Worm (Caenorhabditis elegans) whole organism, young adult: Measurements from ENCODE around the gene K06A1.2.

Experiments used
- F49E8.2 ChIP-seq: sonication (generic microtip); optimal IDR thresholded peaks from 3 replicates; lab custom pipeline; 2017; ENCODE audit warnings: missing genetic modification characterization, mild to moderate bottlenecking, missing compliant biosample characterization, antibody characterized with exemption, moderate library complexity; ENCODE audit not compliant: insufficient read depth
- K12H6.12 ChIP-seq: fragments of 200-800 bp; sonication (Bioruptor generic); optimal IDR thresholded peaks from 2 replicates; lab custom pipeline; 2018; ENCODE audit warnings: mild to moderate bottlenecking, missing genetic modification characterization, missing compliant biosample characterization
- Y56A3A.18 ChIP-seq: fragments of 200-800 bp; sonication (Bioruptor generic); IDR thresholded peaks from 2 replicates; pipeline ENCODE4 v1.3.6; 2022; ENCODE audit warnings: missing genetic modification reagents, missing genetic modification characterization, missing compliant biosample characterization
- Y67H2A.10 ChIP-seq: fragments of 200-800 bp; sonication (Bioruptor generic); conservative IDR thresholded peaks from 2 replicates; pipeline ENCODE4 v1.3.6; 2022; ENCODE audit warnings: missing genetic modification reagents, missing genetic modification characterization, missing compliant biosample characterization
- efl-1 ChIP-seq: fragments of 150-350 bp; optimal IDR thresholded peaks from 2 replicates; lab custom pipeline; 2014; ENCODE audit warnings: missing biosample characterization, missing genetic modification reagents, missing genetic modification characterization
- ets-4 ChIP-seq: fragments of 200-800 bp; sonication (Bioruptor generic); optimal IDR thresholded peaks from 2 replicates; lab custom pipeline; 2018; ENCODE audit warnings: mild to moderate bottlenecking, missing genetic modification characterization, missing compliant biosample characterization
- fkh-3 ChIP-seq: sonication (generic microtip); optimal IDR thresholded peaks from 2 replicates; lab custom pipeline; 2016; ENCODE audit warnings: mild to moderate bottlenecking, missing genetic modification characterization, missing compliant biosample characterization
- him-1 ChIP-seq: sonication (generic microtip); optimal IDR thresholded peaks from 2 replicates; lab custom pipeline; 2016; ENCODE audit warnings: missing genotype, missing genetic modification reagents, missing genetic modification characterization, missing compliant biosample characterization
- repo-1 ChIP-seq: sonication (generic microtip); optimal IDR thresholded peaks from 2 replicates; lab custom pipeline; 2017; ENCODE audit warnings: mild to moderate bottlenecking, missing genetic modification characterization, missing compliant biosample characterization
- sea-2 ChIP-seq: fragments of 200-800 bp; sonication (Bioruptor generic); IDR thresholded peaks from 2 replicates; pipeline ENCODE4 v1.3.6; 2022; ENCODE audit warnings: missing genetic modification characterization, missing compliant biosample characterization
- ztf-26 ChIP-seq: sonication (generic microtip); optimal IDR thresholded peaks from 2 replicates; lab custom pipeline; 2017; ENCODE audit warnings: missing genetic modification characterization, missing compliant biosample characterization

ce11 chrII:6470985-6471384 is 27.2 kb downstream of the K06A1.2 start, which contains the start of gene dgk-5:
- TF ChIP-seq ets-4 (GFP tag; lab: Kevin White, UChicago) = no peak
- TF ChIP-seq K12H6.12 (tag; lab: Kevin White, UChicago) = no peak
- no peak for TF ChIP-seq ztf-26 (tag; lab: Kevin White, UChicago)
- TF ChIP-seq Y67H2A.10 (GFP tag; lab: Robert Waterston, UW) = no peak
- no peak for TF ChIP-seq fkh-3 (tag; lab: Kevin White, UChicago)
- TF ChIP-seq him-1 (tag; lab: Kevin White, UChicago) = no peak
- TF ChIP-seq repo-1 (tag; lab: Kevin White, UChicago) = no peak
- TF ChIP-seq sea-2 (GFP tag; lab: Robert Waterston, UW) = no peak
- no peak for TF ChIP-seq F49E8.2
- no peak for TF ChIP-seq Y56A3A.18 (GFP tag; lab: Robert Waterston, UW)
- no peak for TF ChIP-seq efl-1 (GFP tag; lab: Kevin White, UChicago)
